Fruit fly (Drosophila melanogaster) whole organism, adult: Measurements from ENCODE around the gene HP1D3csd.

Experiments used
- cnc ChIP-seq, 2 experiments: fragments of >200 bp; optimal IDR thresholded peaks; 2 replicates each; lab custom pipeline; 2017
- ovo ChIP-seq: fragments of 200-800 bp; sonication (Bioruptor generic); optimal IDR thresholded peaks from 2 replicates; lab custom pipeline; 2016; ENCODE audit warnings: missing biosample characterization, missing genetic modification characterization
- pad ChIP-seq: fragments of 200-800 bp; sonication (Bioruptor generic); optimal IDR thresholded peaks from 3 replicates; lab custom pipeline; 2017; ENCODE audit warnings: missing biosample characterization, missing genetic modification characterization, mild to moderate bottlenecking, moderate library complexity, missing genetic modification reagents
- toe ChIP-seq: fragments of 200-800 bp; sonication (Bioruptor generic); optimal IDR thresholded peaks from 2 replicates; lab custom pipeline; 2016; ENCODE audit warnings: missing biosample characterization, missing genetic modification characterization

DNA sequence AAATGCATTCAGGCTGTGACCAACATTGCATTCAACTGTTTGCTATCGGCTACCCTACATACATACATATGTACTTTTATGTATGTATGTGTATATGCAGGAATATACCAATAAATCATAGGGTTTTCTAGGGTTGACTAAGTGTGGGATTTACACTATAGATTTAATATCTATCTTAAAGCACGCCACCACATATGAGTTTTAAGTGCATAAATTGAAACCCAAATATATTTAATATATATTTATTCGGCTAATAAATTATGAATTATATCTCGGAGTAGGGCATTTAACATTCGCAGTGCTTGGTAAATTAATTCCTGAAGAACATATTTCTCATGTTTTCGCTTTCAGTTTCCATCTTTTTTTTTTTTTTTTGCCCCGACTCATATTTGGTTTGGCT, 30.1 kb upstream of the HP1D3csd start:
- TF ChIP-seq ovo (no peak), pad (GFP tag; lab: Kevin White, UChicago) (no peak), cnc (optimal IDR thresholded peaks at IDR 0.05; lab: Kevin White, UChicago) (no peak), toe (GFP tag; lab: Kevin White, UChicago) (no peak)
